Fruit fly (Drosophila melanogaster) S2 (cell line): ENCODE results near the gene Mst85C.

Experiments
- CG8478 ChIP-seq: fragments of >200 bp; optimal IDR thresholded peaks from 2 replicates; lab custom pipeline; 2018
- CTCF ChIP-seq, 2 experiments: fragments of >200 bp; optimal IDR thresholded peaks; 2 replicates each; lab custom pipeline; 2018

Gene Mst85C

DNA sequence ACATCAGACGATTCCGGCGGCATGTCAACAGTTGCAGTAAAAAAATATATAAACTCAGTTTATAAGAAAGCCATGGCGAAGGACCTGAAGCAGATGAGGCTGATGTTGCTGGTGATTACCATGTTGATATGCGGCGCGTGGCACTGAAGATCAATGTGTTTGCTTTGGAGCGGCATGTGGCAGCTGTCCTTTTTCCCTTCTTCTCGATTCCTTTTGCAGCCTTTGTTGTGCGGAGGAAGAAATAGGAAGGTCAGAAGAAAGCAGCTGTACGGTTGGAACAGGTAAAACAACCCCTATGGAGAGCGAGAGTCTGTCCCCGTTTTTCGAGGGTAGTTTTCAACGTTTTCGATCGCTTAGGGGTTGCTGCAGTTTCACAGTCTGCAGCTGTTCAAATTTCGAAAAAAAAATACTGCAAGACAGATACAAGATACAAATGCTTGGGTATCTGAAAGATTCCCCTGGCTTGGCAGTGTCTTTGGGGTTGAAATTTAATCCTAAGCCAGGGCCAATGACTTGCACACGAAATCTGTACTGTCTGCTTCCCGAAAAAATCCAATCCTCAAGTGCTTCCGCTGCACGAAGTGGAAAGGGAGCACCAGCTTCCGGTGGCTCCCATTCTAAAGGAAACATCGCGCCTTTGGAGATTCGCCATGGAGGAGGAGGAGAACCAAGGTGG is 23.5 kb upstream of the Mst85C start:
- no peak for TF ChIP-seq CTCF (optimal IDR thresholded peaks at IDR 0.05; lab: Kevin White, UChicago)
- TF ChIP-seq CG8478 (lab: Kevin White, UChicago): no peak

DNA sequence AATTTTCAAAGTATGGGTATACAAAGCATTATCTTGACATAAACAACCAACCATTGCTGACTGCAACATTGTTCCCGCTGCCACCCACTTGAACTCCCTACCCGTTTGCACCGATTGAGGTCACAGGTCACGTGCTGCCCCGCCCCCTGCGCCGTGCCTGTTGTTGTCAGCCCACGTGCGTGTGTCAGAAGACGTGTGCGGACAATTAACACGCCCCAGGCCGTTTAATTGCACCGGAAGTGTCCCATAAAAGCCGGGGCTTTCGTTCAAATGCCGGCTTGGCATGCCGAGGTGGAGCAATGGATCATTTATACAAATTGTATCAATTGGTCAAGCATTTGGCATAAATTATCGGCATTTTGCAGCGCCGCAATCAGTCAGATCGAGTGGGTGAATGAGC is 21.4 kb upstream of the Mst85C start:
- TF ChIP-seq CTCF (optimal IDR thresholded peaks at IDR 0.05; lab: Kevin White, UChicago) (no peak), CG8478 (lab: Kevin White, UChicago) (no peak)

DNA sequence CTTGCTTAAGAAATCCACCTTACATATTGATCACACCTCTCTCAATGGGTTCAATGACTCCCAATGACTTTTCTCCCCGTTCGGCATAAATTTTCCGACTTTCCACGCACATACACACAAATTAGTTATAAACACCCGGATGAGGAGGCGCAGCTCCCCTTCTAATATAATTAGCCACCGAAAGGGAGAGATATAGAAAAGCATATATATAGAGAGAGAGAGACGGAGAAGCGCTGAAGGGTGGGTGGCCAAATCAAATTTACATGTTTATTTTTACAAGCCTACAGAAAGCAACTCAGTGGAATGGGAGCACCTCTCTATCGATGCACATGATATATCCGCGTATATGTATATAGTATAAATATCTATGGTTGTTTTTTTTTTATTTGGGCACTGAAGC is 19.8 kb upstream of the Mst85C start:
- TF ChIP-seq CG8478 (lab: Kevin White, UChicago) (no peak), CTCF (optimal IDR thresholded peaks at IDR 0.05; lab: Kevin White, UChicago) (no peak)

DNA sequence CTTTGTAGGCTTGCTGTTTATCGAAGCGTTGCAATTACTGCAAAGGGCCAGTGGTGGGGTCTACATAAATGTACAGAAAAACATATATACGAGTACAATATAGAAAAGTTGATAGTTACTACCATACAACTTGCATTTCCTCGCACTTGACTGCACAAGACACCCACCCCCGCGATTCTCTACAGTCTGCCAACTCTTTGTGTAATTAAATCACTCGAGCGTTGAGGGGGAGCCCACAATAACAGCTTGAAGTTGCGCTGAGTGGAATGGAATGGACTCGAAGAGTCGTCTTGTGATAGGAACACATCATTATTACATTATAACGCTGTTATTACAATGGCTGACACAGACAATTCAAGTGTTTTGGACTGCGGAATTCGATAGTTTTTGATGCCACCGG is 19.0 kb upstream of the Mst85C start:
- no peak for TF ChIP-seq CTCF (optimal IDR thresholded peaks at IDR 0.05; lab: Kevin White, UChicago)
- no peak for TF ChIP-seq CG8478 (lab: Kevin White, UChicago)

DNA sequence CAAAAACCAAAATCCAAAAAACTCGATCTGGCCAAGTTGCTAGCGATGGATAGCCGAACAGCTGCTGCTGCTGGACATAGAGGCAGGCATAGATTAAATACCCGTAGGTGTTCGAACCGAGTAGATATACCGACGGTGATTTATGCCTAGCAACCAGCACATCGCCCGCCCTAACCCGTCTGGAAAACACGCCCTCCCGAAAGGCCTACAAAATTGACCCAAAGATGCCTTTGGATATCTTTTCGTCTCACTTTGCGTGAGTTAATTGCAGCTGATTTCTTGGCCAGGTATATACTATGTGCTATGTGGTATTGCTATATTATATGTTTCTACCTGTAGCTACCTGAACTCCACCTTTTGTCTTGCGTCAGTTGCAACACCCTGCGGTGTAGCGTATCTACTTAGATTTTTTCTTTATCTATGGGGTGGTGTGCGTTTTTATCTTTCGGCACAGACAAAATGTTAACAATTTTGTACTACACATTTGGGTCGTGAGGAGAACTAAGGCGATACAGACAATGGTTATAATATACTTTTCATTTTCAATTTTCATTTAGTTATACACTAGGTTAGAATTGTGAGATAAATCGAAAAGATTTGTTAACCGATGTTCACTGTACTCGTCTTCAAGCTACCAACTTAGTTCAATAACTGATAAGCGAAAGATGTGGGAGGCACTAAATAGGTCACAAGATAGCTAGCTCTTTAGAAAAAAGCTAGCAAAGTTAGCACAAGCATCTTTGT is 18.3 kb upstream of the Mst85C start:
- TF ChIP-seq CTCF (optimal IDR thresholded peaks at IDR 0.05; lab: Kevin White, UChicago): no peak
- no peak for TF ChIP-seq CG8478 (lab: Kevin White, UChicago)

DNA sequence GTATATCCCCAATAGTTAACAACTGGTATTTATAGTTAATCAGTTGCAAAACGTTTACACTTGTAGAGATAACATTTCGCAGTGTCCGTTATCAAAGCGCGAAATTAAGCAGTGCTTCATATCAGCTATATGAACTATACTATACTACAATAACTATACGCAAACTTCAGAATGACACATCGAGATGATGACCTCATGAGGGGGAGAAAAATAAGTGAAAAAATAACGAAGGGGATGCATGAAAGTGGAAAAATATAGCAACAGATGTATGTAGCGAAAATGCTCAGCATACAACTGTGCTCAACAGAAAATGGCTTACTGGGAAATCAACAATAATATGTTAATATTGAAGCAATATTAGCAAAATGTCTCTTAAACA is 17.7 kb upstream of the Mst85C start:
- TF ChIP-seq CG8478 (lab: Kevin White, UChicago) (no peak), CTCF (optimal IDR thresholded peaks at IDR 0.05; lab: Kevin White, UChicago) (no peak)

DNA sequence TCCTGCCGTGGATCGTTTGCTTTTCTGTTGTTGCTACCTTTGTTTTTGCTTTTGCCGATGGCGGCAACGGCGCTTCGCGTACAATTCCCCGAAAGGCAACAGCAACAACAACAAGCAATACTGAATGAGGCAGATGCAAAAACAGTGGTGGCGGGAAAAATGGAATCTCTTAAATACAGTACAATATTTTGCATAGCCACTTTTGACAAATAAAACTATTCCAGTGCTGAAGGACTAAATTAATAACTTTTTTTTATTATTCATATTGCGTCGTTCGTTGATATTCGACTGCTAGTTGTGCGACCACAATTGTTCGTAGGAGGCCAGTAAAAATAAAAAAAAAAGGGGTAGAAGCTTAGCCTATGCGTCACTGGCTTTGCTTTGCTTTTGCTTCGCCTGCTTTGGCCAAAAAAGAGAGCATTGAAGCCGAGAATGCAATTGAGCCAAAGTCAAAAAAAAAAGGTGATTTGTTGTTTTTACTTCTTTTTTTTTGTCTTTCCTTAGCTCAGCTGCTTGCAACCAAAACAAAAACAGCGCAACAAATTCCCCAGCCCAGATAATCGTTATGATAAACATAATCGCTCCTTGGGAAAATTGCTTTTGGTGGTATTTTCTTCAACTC is 16.5 kb upstream of the Mst85C start:
- TF ChIP-seq CG8478 (lab: Kevin White, UChicago) (no peak), CTCF (optimal IDR thresholded peaks at IDR 0.05; lab: Kevin White, UChicago) (no peak)

DNA sequence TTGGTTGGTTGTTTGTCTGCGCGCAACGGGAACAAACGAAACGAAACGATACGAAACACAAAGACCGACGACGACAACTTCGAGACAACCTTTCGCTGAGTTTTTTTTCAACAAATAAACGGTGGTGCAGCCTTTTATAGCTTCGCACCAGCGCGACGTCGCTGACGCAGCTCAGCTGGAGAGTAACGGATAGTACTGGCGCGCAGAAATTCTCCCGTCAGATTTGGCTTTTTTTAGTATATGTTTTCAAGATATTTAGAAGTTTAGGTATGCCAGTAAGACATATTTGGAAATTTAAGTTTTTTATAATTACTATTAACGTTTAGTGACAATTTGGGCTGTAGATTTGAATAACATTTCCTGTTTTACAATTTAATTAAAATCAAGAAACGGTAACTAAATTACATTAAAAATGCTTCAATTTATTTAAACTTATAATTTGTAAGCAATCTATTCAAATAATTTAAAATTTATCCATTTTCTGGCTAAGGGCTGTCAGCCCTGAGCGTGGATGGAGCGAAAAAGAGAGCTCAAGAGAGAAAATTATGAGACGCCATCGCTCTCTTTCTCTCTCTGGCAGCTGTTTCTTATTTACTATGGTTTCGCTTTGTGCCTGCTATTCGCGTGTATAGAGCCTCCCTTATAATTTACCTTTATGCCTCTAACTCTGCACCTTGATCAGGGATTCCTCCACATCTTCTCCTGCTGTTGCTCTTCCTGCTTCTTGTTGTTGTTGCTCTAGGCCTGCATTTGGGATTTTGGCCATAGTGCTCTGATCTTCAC is 14.6 kb upstream of the Mst85C start:
- TF ChIP-seq CG8478 (lab: Kevin White, UChicago): no peak

DNA sequence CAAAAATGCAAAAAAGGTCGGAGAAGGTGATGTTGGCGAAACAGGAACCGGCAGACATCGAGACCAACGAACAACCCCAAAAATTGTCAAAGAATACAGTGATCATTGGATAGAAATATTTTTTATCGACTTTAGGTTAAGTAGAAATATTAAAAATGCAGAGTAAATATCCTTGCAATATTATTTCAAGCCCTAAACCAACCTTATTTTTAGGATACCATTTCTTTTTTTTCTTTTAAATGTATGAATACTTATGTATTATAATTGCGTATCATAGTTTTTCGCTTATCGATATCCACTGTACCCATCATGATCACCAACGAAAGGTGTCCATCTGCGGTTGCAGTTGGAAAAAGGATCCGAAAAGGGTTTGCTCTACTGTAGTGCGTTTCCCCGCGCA is 13.2 kb upstream of the Mst85C start:
- TF ChIP-seq CTCF (optimal IDR thresholded peaks at IDR 0.05; lab: Kevin White, UChicago): no peak
- TF ChIP-seq CG8478 (lab: Kevin White, UChicago): no peak

DNA sequence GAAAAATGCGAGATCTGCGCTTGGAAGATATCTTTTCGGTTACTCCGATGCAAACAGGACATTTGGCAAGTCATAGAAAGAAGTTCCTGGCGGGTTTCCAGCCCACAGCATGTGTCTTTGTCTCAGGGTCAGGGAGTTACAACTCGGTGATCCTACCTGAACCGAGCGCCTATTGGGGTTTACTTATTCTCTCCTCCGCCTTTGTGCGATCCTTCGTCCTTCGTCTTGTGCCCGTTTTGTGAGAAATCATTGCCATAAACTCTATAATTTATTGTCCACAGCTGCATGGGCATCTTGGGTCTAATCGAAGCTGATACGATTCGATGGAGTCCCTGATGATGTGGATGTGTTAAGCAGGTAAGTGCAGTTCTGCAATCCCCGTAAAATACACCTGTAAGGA is 10.5 kb upstream of the Mst85C start:
- TF ChIP-seq CG8478 (lab: Kevin White, UChicago): no peak
- no peak for TF ChIP-seq CTCF (optimal IDR thresholded peaks at IDR 0.05; lab: Kevin White, UChicago)

DNA sequence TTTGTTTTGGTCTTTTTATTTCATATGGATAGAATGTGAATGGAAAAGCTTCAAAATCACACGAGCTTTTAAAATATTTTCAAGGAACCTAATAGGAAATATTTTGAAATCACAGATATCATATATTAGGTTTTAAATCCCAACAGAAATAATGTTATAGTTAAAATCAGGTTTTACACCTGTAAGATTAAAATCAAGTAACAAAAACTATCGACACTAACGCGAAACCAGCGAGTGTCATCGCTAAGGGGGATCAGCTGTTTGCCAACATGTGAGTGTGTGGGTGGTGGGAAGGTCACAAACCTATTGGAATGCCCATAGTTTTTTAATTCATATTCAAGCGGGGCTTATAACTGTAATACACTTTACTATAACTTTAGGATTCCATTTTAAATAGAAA is 9.8 kb upstream of the Mst85C start, which contains the start of gene hyx:
Gene hyx, plus strand, starts transcription at position 109 of the 400 bp plus-strand sequence.
- TF ChIP-seq CTCF (optimal IDR thresholded peaks at IDR 0.05; lab: Kevin White, UChicago) (no peak), CG8478 (lab: Kevin White, UChicago) (no peak)

DNA sequence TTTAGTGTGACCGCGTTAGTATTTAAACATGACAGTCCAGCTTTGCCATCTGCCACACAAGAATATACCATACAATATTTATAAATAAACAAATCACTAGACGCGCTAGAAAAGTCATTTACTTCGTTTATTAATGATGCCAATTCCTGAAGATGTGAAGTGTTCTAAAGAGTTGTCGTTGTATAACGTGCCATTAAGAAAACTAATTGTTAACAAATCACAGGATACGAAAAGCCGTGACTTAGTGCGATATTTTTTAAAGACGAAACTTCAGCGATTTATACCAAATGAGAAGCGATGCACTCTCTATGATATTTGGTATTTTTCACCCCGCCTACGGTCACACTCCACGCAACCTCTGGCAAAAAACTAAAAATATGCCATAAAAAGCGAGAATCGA is 9.0 kb upstream of the Mst85C start, which contains the start of gene neur:
Gene neur, minus strand, starts transcription at position 24 of the 400 bp plus-strand sequence.
- TF ChIP-seq CG8478 (lab: Kevin White, UChicago) (no peak), CTCF (optimal IDR thresholded peaks at IDR 0.05; lab: Kevin White, UChicago) (no peak)

DNA sequence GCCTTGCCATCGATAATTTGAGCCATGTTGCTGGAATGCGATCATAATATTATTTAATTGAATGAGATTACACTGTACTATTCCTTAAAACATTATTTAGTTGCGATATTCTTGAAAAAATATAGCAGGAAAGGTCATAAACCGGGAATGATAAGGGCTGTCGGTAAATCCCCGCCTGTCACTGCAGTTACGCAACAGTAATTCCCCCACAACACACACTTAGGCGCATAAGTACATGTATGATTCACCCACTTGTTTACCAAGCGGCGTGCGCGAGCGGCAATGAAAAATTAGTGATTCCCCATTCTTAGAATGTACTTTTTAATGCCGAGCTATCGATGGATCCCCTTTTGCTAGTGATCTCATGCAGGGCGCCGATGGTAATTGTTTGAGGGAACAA is 4.8 kb upstream of the Mst85C start:
- TF ChIP-seq CG8478 (lab: Kevin White, UChicago) (no peak), CTCF (optimal IDR thresholded peaks at IDR 0.05; lab: Kevin White, UChicago) (no peak)

DNA sequence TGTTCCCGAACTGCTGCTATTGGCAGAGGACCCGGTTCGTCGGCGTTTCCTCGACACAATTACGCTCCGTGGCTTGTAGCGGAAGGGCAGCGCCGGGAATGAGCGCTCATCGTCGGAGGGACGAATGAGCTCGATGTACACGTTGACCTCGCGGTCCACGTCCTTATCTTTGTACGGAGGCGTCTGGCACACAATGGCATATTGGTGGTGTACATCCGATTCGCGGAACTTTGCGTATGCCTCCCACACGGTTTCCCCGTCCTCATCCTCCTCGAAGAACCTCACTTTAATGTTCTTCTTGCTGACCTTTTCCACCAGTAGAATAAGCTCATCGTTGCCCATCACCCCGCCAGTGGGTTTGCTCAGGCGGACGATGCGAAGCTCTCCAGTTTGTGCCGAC is 2.7 kb upstream of the Mst85C start:
- TF ChIP-seq CTCF (optimal IDR thresholded peaks at IDR 0.05; lab: Kevin White, UChicago) (no peak), CG8478 (lab: Kevin White, UChicago) (no peak)
